Worm (Caenorhabditis elegans) whole organism, L2 larva: ENCODE measurements around the gene fipr-5.

ENCODE experiments used
- ZK546.5 ChIP-seq: sonication (generic microtip); optimal IDR thresholded peaks from 2 replicates; lab custom pipeline; 2017; ENCODE audit warnings: missing biosample characterization, missing genetic modification characterization
- nhr-25 ChIP-seq: fragments of 150-350 bp; sonication (generic microtip); optimal IDR thresholded peaks from 3 replicates; lab custom pipeline; 2014; ENCODE audit warnings: missing biosample characterization, missing genetic modification characterization
- unc-62 ChIP-seq: fragments of 150-350 bp; optimal IDR thresholded peaks from 2 replicates; lab custom pipeline; 2014; ENCODE audit warnings: missing biosample characterization, missing genetic modification reagents, missing genetic modification characterization

DNA sequence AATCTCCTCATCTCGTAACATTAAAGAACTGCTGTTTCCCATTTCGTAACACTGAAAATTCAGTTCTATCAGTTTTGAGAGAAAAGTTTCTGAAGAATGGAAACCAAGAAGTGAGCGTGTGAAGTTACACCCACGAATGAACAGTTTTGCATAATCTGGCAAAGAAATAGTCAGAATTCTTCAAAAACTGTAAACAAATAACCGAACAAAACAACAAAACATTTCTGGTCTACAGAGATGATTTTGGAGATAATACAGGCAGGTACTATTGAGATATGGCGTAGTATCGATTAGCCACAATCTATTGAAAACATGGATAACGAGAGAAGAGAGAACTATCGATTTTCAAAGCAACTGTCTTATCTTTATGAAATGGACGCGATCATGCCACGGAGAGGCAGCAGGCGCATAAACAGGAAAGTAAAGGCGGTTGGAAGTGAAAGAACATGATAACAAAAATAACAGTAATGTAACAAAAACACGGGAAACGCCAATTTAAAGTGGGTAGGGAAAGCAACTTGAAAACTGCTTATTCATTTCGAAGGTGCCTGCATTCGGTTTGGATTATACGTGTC lies 17.7 kb downstream of the fipr-5 start, which contains the start of gene chpf-1:
- TF ChIP-seq ZK546.5 (tag; lab: Kevin White, UChicago) (no peak), nhr-25 (tag; lab: Kevin White, UChicago) (no peak), unc-62 (GFP tag; lab: Kevin White, UChicago) (no peak)
